Worm (Caenorhabditis elegans): ENCODE measurements around the gene nhr-147.

nhr-147 gene

DNA sequence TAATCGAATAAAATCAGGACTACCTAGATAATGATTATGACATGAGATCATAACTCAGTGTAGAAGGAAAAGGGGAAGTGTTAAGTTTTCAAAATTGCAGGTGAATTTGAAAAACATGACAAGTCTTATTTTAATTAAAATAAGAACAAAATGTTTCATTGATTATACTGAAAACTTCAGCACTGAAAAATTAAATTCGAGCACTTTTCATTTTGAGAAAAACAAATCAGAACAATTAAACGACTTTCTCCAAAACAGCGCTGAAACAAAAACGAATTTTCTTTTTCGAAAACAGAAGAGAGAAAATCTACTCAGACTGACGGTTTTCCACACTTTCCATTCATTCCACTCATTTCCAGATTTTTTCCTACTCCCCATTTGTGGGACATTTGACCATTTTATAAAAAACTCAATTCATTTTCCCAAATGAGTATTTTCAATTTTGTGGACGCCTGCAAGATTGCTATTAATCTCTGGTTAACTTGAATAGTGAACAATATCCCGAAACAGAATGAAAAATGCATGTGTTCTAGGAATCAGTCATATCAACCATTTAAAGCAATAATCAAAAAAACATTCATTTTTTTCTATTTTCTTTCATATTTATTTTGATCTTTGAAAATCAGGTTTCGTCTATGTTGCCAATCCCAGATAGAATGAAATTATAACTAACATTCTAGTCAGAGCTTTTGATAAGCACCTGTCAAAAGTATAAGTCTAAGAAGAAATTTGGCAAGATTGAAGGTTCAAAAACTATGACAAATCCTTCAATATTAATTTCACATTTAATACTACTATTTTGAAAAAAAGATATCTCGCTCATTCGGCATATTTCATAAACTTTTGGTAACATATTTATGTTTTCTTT lies 6.8 kb downstream of the nhr-147 start, which contains the start of the genes srh-231 and srh-275:
TSS of gene srh-231 (minus strand) at position 51 of the 868 bp plus-strand sequence.
TSS of gene srh-275 (plus strand) at position 818 of the 868 bp plus-strand sequence.
- TF ChIP-seq aha-1 (tag) (peak; percentile 92), lin-39 (tag; optimal IDR thresholded peaks at IDR 0.05) (no peak)

DNA sequence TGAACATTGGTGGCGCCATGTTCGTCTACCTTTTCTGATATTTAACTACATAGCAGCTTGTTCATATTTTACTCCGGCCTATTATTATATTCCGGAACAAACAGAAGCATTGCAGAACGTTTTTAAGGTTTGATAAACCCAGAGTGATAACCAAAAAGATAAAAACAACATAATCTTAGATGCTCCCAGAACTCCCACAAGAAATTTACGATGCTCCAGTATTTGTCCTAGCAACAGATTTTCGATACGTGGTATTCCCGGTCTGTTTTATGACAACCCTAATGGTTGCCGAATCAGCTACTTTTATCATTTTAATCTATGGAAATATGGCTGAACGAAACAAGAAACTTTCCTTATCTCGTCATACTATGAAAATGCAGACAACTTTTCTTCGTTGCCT lies 8.0 kb downstream of the nhr-147 start:
- TF ChIP-seq unc-62 (GFP tag; optimal IDR thresholded peaks at IDR 0.05 in 1 of 2): peak in 1 of 2 experiments; percentile 92
- TF ChIP-seq unc-62 (tag; optimal IDR thresholded peaks at IDR 0.05): no peak
- TF ChIP-seq nhr-76 (tag; optimal IDR thresholded peaks at IDR 0.05): no peak

DNA sequence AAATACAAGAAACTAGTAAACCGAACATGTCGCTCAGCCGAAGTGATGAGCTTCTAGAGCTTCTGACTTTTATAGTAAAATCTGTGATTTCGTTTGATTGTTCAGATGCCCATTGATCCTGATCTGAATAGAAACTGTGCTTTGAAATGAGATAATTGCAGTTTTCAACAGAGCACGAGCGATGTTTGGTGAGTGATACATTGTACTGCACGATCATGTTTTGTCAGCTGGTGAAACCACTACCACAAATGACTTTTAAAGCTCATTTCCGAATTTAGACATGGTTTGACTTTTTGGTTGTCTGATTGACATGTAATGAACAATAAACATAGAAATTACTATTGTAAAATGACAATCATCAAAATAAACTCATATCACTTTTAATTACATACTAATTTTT lies 9.9 kb downstream of the nhr-147 start, which contains the start of gene tag-293:
TSS of gene tag-293 (minus strand) at position 101 of the 400 bp plus-strand sequence.
- no peak for TF ChIP-seq F49E8.2 (tag; optimal IDR thresholded peaks at IDR 0.05; ENCODE audit: borderline replicate concordance)

DNA sequence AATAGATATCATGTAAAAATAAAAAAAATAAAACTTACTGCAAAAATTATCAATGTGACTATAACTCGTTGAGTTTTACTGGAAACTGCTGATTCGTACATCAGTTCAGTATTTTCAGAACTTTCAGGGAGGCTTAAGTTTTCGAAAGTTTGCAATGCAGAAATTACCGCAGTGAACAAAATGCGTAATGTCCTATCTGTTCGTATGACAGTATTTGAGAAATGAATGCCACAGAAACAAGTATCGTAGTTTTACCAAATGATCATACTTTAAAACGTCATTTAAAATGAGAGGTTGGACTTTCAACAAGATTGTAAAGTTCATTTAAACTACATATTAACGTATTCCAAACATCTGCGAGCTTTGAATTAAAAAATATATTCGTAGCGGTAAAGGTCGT lies 11.1 kb downstream of the nhr-147 start, which contains the start of gene C03G6.21:
TSS of gene C03G6.21 (minus strand) at position 101 of the 400 bp plus-strand sequence.
- TF ChIP-seq nhr-76 (tag; optimal IDR thresholded peaks at IDR 0.05): no peak
- TF ChIP-seq F37D6.2 (tag; optimal IDR thresholded peaks at IDR 0.05): no peak
- TF ChIP-seq dmd-9 (GFP tag; IDR thresholded peaks at IDR 0.05): no peak
- no peak for TF ChIP-seq Y75B8A.6 (GFP tag; IDR thresholded peaks at IDR 0.05)
- TF ChIP-seq Y105C5A.15 (GFP tag; IDR thresholded peaks at IDR 0.05): no peak
- no peak for TF ChIP-seq nhr-6 (tag; optimal IDR thresholded peaks at IDR 0.05)
- no peak for TF ChIP-seq hif-1 (tag; optimal IDR thresholded peaks at IDR 0.05)
- TF ChIP-seq lin-39 (tag; optimal IDR thresholded peaks at IDR 0.05): no peak
- no peak for TF ChIP-seq set-16 (GFP tag; IDR thresholded peaks at IDR 0.05)
- no peak for TF ChIP-seq rbr-2 (tag; optimal IDR thresholded peaks at IDR 0.05)
- TF ChIP-seq dve-1 (tag; optimal IDR thresholded peaks at IDR 0.05; ENCODE audit: insufficient read depth): no peak
- TF ChIP-seq fkh-10 (GFP tag; optimal IDR thresholded peaks at IDR 0.05): no peak
- TF ChIP-seq ztf-11 (tag; optimal IDR thresholded peaks at IDR 0.05): no peak
- TF ChIP-seq snpc-1.2 (GFP tag; IDR thresholded peaks at IDR 0.05): no peak
- no peak for TF ChIP-seq daf-16 (GFP tag; optimal IDR thresholded peaks at IDR 0.05)
- TF ChIP-seq daf-16 (tag; optimal IDR thresholded peaks at IDR 0.05): no peak
- no peak for TF ChIP-seq madf-9 (GFP tag; conservative IDR thresholded peaks at IDR 0.05)
- TF ChIP-seq mep-1 (tag; optimal IDR thresholded peaks at IDR 0.05): no peak
- no peak for TF ChIP-seq zag-1 (tag; optimal IDR thresholded peaks at IDR 0.05)
- no peak for TF ChIP-seq dmd-6 (GFP tag; IDR thresholded peaks at IDR 0.05)
- TF ChIP-seq unc-130 (GFP tag; optimal IDR thresholded peaks at IDR 0.05): no peak

DNA sequence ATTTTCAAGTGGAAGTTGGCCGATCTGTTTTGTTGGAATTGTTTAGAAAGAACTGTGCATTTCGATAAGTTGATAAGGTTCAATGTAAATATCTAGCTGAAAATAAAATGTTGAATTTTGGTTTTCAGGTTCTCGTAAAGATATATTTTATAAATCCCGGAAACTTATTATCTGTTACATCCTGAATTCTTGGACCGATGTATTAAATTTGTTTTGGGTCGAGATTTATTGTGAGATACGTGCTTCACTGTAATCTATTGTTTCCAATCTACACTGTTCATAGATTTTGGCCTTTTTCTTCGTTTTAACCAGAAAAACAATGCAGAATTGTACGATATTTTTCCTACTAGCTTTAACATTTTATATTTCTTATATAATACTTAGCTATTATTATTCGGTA lies 11.5 kb downstream of the nhr-147 start, which contains the start of gene C03G6.6:
TSS of gene C03G6.6 (plus strand) at position 301 of the 400 bp plus-strand sequence.
- TF ChIP-seq ZK546.5 (tag; optimal IDR thresholded peaks at IDR 0.05): no peak
- TF ChIP-seq zip-11 (GFP tag; IDR thresholded peaks at IDR 0.05): no peak
- TF ChIP-seq mes-2 (tag; optimal IDR thresholded peaks at IDR 0.05; ENCODE audit: poor library complexity, severe bottlenecking): no peak
- TF ChIP-seq lin-13 (GFP tag; optimal IDR thresholded peaks at IDR 0.05): no peak
- TF ChIP-seq lin-39 (tag; optimal IDR thresholded peaks at IDR 0.05): no peak
- no peak for TF ChIP-seq F49E8.2 (tag; optimal IDR thresholded peaks at IDR 0.05; ENCODE audit: borderline replicate concordance)

DNA sequence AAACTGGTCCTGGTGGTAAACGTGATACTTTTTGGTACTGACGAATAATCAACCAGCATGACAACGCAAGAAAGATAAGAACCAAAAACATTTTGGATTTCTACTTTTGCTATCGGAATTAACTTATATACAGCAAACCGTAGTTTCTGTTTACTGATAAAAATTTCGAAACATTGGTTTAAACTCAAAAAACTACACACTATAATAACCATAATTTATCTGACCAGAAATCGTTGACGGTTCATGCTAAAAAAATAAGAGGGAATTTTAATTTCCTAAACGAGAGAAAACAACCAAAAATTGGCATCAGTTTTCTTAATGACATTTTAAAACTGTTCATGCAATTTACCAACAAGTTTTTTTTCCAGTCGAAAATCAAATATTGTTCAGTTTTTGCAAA lies 16.1 kb downstream of the nhr-147 start, which contains the start of gene cyp-35A1:
TSS of gene cyp-35A1 (minus strand) at position 101 of the 400 bp plus-strand sequence.
- TF ChIP-seq nhr-76 (tag; optimal IDR thresholded peaks at IDR 0.05) (no peak), daf-8 (GFP tag; IDR thresholded peaks at IDR 0.05) (no peak), F49E8.2 (tag; optimal IDR thresholded peaks at IDR 0.05; ENCODE audit: borderline replicate concordance) (no peak), saeg-2 (GFP tag; IDR thresholded peaks at IDR 0.05) (no peak), lim-7 (GFP tag; IDR thresholded peaks at IDR 0.05) (no peak), R02D3.7 (tag; optimal IDR thresholded peaks at IDR 0.05) (no peak), lin-29 (GFP tag; IDR thresholded peaks at IDR 0.05) (no peak), nhr-10 (tag; optimal IDR thresholded peaks at IDR 0.05) (no peak), ztf-11 (tag; optimal IDR thresholded peaks at IDR 0.05) (no peak), tra-1 (GFP tag; IDR thresholded peaks at IDR 0.05) (no peak), nhr-41 (GFP tag; IDR thresholded peaks at IDR 0.05) (no peak), lin-13 (GFP tag; optimal IDR thresholded peaks at IDR 0.05) (no peak), lsy-2 (tag; optimal IDR thresholded peaks at IDR 0.05) (no peak), zip-11 (GFP tag; IDR thresholded peaks at IDR 0.05) (no peak), ceh-82 (tag; optimal IDR thresholded peaks at IDR 0.05) (no peak), Y48G9A.11 (GFP tag; IDR thresholded peaks at IDR 0.05) (no peak), snpc-1.2 (GFP tag; IDR thresholded peaks at IDR 0.05) (no peak), lir-3 (tag; optimal IDR thresholded peaks at IDR 0.05) (no peak)
